Fruit fly (Drosophila melanogaster): ENCODE measurements around the gene Grik.

Grik gene

dm6 chr3R:20891495-20891894 lies 10.3 kb upstream of the Grik start:
- TF ChIP-seq Rel (GFP tag; optimal IDR thresholded peaks at IDR 0.05), result no peak
- no peak for TF ChIP-seq Rel (tag; optimal IDR thresholded peaks at IDR 0.05)
- TF ChIP-seq dl (GFP tag; optimal IDR thresholded peaks at IDR 0.05; ENCODE audit: insufficient read depth in 1 of 2, partially characterized antibody in 2 of 2), result peak in 1 of 2 experiments; percentile 3
- no peak for TF ChIP-seq Dfd (GFP tag; optimal IDR thresholded peaks at IDR 0.05)
- TF ChIP-seq tai (GFP tag; optimal IDR thresholded peaks at IDR 0.05), result peak; percentile 11
- TF ChIP-seq HLH106 (tag; optimal IDR thresholded peaks at IDR 0.05), result no peak
- no peak for TF ChIP-seq Hr78 (GFP tag; optimal IDR thresholded peaks at IDR 0.05)
- TF ChIP-seq CrebA (GFP tag; optimal IDR thresholded peaks at IDR 0.05; ENCODE audit: borderline replicate concordance), result peak; percentile 24
- no peak for TF ChIP-seq CG9705 (GFP tag; optimal IDR thresholded peaks at IDR 0.05)
- no peak for TF ChIP-seq Jra (GFP tag; optimal IDR thresholded peaks at IDR 0.05)
- no peak for TF ChIP-seq Mio (GFP tag; optimal IDR thresholded peaks at IDR 0.05)

dm6 chr3R:20897128-20897527 lies 4.6 kb upstream of the Grik start, which contains the start of gene Ktl:
Gene Ktl (minus strand): TSS chr3R:20897320.
- TF ChIP-seq lola (GFP tag; optimal IDR thresholded peaks at IDR 0.05), result no peak
- no peak for TF ChIP-seq Vsx2 (GFP tag; optimal IDR thresholded peaks at IDR 0.05; ENCODE audit: partially characterized antibody)
- TF ChIP-seq ey (GFP tag; optimal IDR thresholded peaks at IDR 0.05), result no peak
- TF ChIP-seq CrebA (GFP tag; optimal IDR thresholded peaks at IDR 0.05; ENCODE audit: borderline replicate concordance), result no peak
- TF ChIP-seq rgr (GFP tag; optimal IDR thresholded peaks at IDR 0.05), result no peak
- no peak for TF ChIP-seq Dfd (GFP tag; optimal IDR thresholded peaks at IDR 0.05)
- no peak for TF ChIP-seq N (GFP tag; optimal IDR thresholded peaks at IDR 0.05)
- no peak for TF ChIP-seq jim (GFP tag; optimal IDR thresholded peaks at IDR 0.05)
- TF ChIP-seq fru (GFP tag; optimal IDR thresholded peaks at IDR 0.05), result no peak

DNA sequence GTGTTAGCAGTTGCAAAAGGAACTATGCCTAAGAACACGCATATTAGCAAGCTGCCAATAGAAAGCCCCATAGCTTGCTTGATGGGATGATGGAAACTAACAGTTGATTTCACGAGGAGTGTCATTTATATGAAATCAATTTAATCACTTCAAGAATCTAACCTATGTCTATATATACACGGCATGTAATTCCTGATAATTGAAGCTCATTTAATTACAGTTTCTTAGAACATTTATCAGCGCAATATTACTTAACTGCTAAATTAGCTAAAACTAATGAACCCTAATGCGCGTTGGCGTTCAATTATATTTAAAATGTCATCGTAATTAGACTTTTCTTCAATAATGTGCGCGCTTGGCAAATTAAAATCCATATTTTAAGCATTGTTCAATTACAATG lies 3.7 kb downstream of the Grik start, which contains the start of gene TotX:
TSS of gene TotX (minus strand) at position 101 of the 400 bp plus-strand sequence.
- no peak for TF ChIP-seq brk (GFP tag; optimal IDR thresholded peaks at IDR 0.05)
- no peak for TF ChIP-seq fru (GFP tag; optimal IDR thresholded peaks at IDR 0.05)

- TF ChIP-seq Hr83 (GFP tag; optimal IDR thresholded peaks at IDR 0.05; ENCODE audit: poor library complexity, severe bottlenecking) (no peak), Myc (optimal IDR thresholded peaks at IDR 0.05) (no peak), sage (GFP tag; optimal IDR thresholded peaks at IDR 0.05) (no peak), tai (GFP tag; optimal IDR thresholded peaks at IDR 0.05) (no peak), GATAd (GFP tag; optimal IDR thresholded peaks at IDR 0.05) (no peak), psq (GFP tag; optimal IDR thresholded peaks at IDR 0.05) (no peak), Dfd (GFP tag; optimal IDR thresholded peaks at IDR 0.05) (no peak), Abd-B (GFP tag; optimal IDR thresholded peaks at IDR 0.05) (no peak), woc (GFP tag; optimal IDR thresholded peaks at IDR 0.05) (no peak), pan (optimal IDR thresholded peaks at IDR 0.05) (no peak), dl (GFP tag; optimal IDR thresholded peaks at IDR 0.05; ENCODE audit: insufficient read depth in 1 of 2, partially characterized antibody in 2 of 2) (no peak), HLH106 (tag; optimal IDR thresholded peaks at IDR 0.05) (no peak), brk (GFP tag; optimal IDR thresholded peaks at IDR 0.05) (no peak), CrebA (GFP tag; optimal IDR thresholded peaks at IDR 0.05; ENCODE audit: borderline replicate concordance) (no peak), Hr78 (GFP tag; optimal IDR thresholded peaks at IDR 0.05) (no peak)
Measured at dm6 chr3R:20908641-20909040, 6.9 kb downstream of the Grik start.

- TF ChIP-seq Dif (GFP tag; optimal IDR thresholded peaks at IDR 0.05; ENCODE audit: partially characterized antibody), result no peak
- TF ChIP-seq sv (GFP tag; optimal IDR thresholded peaks at IDR 0.05), result no peak
Measured at dm6 chr3R:20912725-20913124, 11.0 kb downstream of the Grik start.

DNA sequence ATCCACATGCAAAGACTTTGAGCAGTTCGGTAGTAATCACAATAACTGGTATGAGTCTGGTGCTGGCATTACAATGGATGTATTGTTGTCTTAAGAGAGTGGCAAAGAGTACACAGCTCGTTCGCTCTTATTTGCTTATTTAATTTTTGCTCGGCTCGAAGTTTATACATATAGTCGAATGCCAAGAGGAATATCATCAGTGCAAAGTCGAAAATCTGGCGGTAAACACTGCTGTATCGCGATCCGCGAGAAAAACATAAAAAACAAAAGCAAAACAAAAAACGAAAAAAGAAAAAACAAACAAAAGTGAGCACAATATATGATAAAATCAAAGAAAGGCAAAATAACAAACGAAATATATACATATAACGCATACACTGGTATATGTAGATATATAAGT lies 12.3 kb downstream of the Grik start, which contains the start of gene hdly:
TSS of gene hdly (plus strand) at position 194 of the 400 bp plus-strand sequence.
- TF ChIP-seq Myc (optimal IDR thresholded peaks at IDR 0.05) (no peak), dmrt93B (GFP tag; optimal IDR thresholded peaks at IDR 0.05) (peak; percentile 59), sage (GFP tag; optimal IDR thresholded peaks at IDR 0.05) (peak; percentile 86), ey (GFP tag; optimal IDR thresholded peaks at IDR 0.05) (no peak), Dif (GFP tag; optimal IDR thresholded peaks at IDR 0.05; ENCODE audit: partially characterized antibody) (no peak), CG32264 (GFP tag; optimal IDR thresholded peaks at IDR 0.05) (peak; percentile 53), dsf (GFP tag; optimal IDR thresholded peaks at IDR 0.05; ENCODE audit: borderline replicate concordance) (peak; percentile 45), h (GFP tag; optimal IDR thresholded peaks at IDR 0.05) (peak; percentile 64), Hr83 (GFP tag; optimal IDR thresholded peaks at IDR 0.05; ENCODE audit: poor library complexity, severe bottlenecking) (peak; percentile 85), CrebA (GFP tag; optimal IDR thresholded peaks at IDR 0.05; ENCODE audit: borderline replicate concordance) (peak; percentile 94), GATAd (GFP tag; optimal IDR thresholded peaks at IDR 0.05) (no peak), Abd-B (GFP tag; optimal IDR thresholded peaks at IDR 0.05) (no peak), Dfd (GFP tag; optimal IDR thresholded peaks at IDR 0.05) (no peak), usp (GFP tag; optimal IDR thresholded peaks at IDR 0.05) (no peak), Vsx2 (GFP tag; optimal IDR thresholded peaks at IDR 0.05; ENCODE audit: partially characterized antibody) (no peak), dl (GFP tag; optimal IDR thresholded peaks at IDR 0.05; ENCODE audit: insufficient read depth in 1 of 2, partially characterized antibody in 2 of 2) (peak in 1 of 2 experiments; percentile 62), foxo (GFP tag; optimal IDR thresholded peaks at IDR 0.05) (peak; percentile 1 to 48), Sp1 (GFP tag; optimal IDR thresholded peaks at IDR 0.05) (peak; percentile 98), Hnf4 (GFP tag; optimal IDR thresholded peaks at IDR 0.05) (peak; percentile 97), pan (optimal IDR thresholded peaks at IDR 0.05) (no peak), psq (GFP tag; optimal IDR thresholded peaks at IDR 0.05) (peak; percentile 63), Hr78 (GFP tag; optimal IDR thresholded peaks at IDR 0.05) (no peak), jim (GFP tag; optimal IDR thresholded peaks at IDR 0.05) (peak; percentile 91), brk (GFP tag; optimal IDR thresholded peaks at IDR 0.05) (peak; percentile 77), Mio (GFP tag; optimal IDR thresholded peaks at IDR 0.05) (no peak)
